Worm (Caenorhabditis elegans): Measurements from ENCODE around the gene F37C4.8.

ce11 chrIV:3873706-3874105 is 7.3 kb downstream of the F37C4.8 start, which contains the start of gene F37C4.5:
- TF ChIP-seq him-1 (tag; optimal IDR thresholded peaks at IDR 0.05) (no peak), W03F9.2 (tag; optimal IDR thresholded peaks at IDR 0.05) (no peak)
